Fruit fly (Drosophila melanogaster) whole organism, embryonic: Measurements from ENCODE around the gene lark.
A peak's percentile ranks its signal among the peaks of the same experiment; 100 is the strongest.

Source experiments
- CG10147 ChIP-seq: fragments of 200-800 bp; sonication (Bioruptor generic); optimal IDR thresholded peaks from 2 replicates; lab custom pipeline; 2019; ENCODE audit warnings: missing biosample characterization, mild to moderate bottlenecking, missing genetic modification characterization, moderate library complexity
- CG1024 ChIP-seq: fragments of 200-800 bp; sonication (Bioruptor generic); IDR thresholded peaks from 2 replicates; pipeline ENCODE4 v1.3.6; 2022; ENCODE audit warnings: missing biosample characterization, missing genetic modification characterization
- CG10267 ChIP-seq: fragments of 200-800 bp; sonication (Bioruptor generic); optimal IDR thresholded peaks from 2 replicates; lab custom pipeline; 2018; ENCODE audit warnings: missing biosample characterization, mild to moderate bottlenecking, missing genetic modification characterization, moderate library complexity
- CG10462 ChIP-seq: fragments of 200-800 bp; sonication (Bioruptor generic); optimal IDR thresholded peaks from 2 replicates; lab custom pipeline; 2016; ENCODE audit warnings: missing biosample characterization, missing genetic modification characterization
- CG10959 ChIP-seq: fragments of 200-800 bp; sonication (Bioruptor generic); IDR thresholded peaks from 2 replicates; pipeline ENCODE4 v1.3.6; 2022; ENCODE audit warnings: missing biosample characterization, missing genetic modification characterization
- CG1529 ChIP-seq: fragments of 200-800 bp; sonication (Bioruptor generic); optimal IDR thresholded peaks from 3 replicates; lab custom pipeline; 2018; ENCODE audit warnings: missing biosample characterization, missing genetic modification characterization
- CG15514 ChIP-seq: fragments of 200-800 bp; sonication (Bioruptor generic); optimal IDR thresholded peaks from 3 replicates; lab custom pipeline; 2017; ENCODE audit warnings: missing biosample characterization, missing genetic modification characterization, mild to moderate bottlenecking, moderate library complexity, missing genetic modification reagents
- CG1602 ChIP-seq: fragments of 200-800 bp; sonication (Bioruptor generic); optimal IDR thresholded peaks from 3 replicates; lab custom pipeline; 2016; ENCODE audit warnings: missing biosample characterization, missing genetic modification characterization
- CG1647 ChIP-seq: fragments of 200-800 bp; sonication (Bioruptor generic); optimal IDR thresholded peaks from 3 replicates; lab custom pipeline; 2016; ENCODE audit warnings: missing biosample characterization, missing genetic modification characterization
- CG16779 ChIP-seq: fragments of 200-800 bp; sonication (Bioruptor generic); IDR thresholded peaks from 2 replicates; pipeline ENCODE4 v1.3.6; 2022; ENCODE audit warnings: missing biosample characterization, missing genetic modification characterization
- CG16813 ChIP-seq: fragments of 200-800 bp; sonication (Bioruptor generic); IDR thresholded peaks from 3 replicates; pipeline ENCODE4 v1.3.6; 2022; ENCODE audit warnings: missing biosample characterization, missing genetic modification characterization; ENCODE audit not compliant: partially characterized antibody
- CG2120 ChIP-seq: fragments of 200-800 bp; sonication (Bioruptor generic); optimal IDR thresholded peaks from 3 replicates; lab custom pipeline; 2016; ENCODE audit warnings: missing biosample characterization, missing genetic modification characterization
- CG30431 ChIP-seq: fragments of 200-800 bp; sonication (Bioruptor generic); optimal IDR thresholded peaks from 2 replicates; lab custom pipeline; 2017; ENCODE audit warnings: missing biosample characterization, missing genetic modification characterization
- CG4328 ChIP-seq: fragments of 200-800 bp; sonication (Bioruptor generic); optimal IDR thresholded peaks from 3 replicates; lab custom pipeline; 2017; ENCODE audit warnings: missing biosample characterization, missing genetic modification reagents, missing genetic modification characterization
- CG4707 ChIP-seq: fragments of 200-800 bp; sonication (Bioruptor generic); optimal IDR thresholded peaks from 2 replicates; lab custom pipeline; 2018; ENCODE audit warnings: missing biosample characterization, mild to moderate bottlenecking, missing genetic modification characterization, moderate library complexity
- CG4730 ChIP-seq: fragments of 200-800 bp; sonication (Bioruptor generic); IDR thresholded peaks from 2 replicates; pipeline ENCODE4 v1.3.6; 2022; ENCODE audit warnings: missing biosample characterization, missing genetic modification characterization
- CG7556 ChIP-seq: fragments of 200-800 bp; sonication (Bioruptor generic); optimal IDR thresholded peaks from 2 replicates; lab custom pipeline; 2017; ENCODE audit warnings: missing biosample characterization, mild to moderate bottlenecking, missing genetic modification characterization
- CG7839 ChIP-seq: fragments of 200-800 bp; sonication (Bioruptor generic); optimal IDR thresholded peaks from 3 replicates; lab custom pipeline; 2018; ENCODE audit warnings: missing biosample characterization, mild to moderate bottlenecking, missing genetic modification characterization, moderate library complexity
- CG8281 ChIP-seq: fragments of 200-800 bp; sonication (Bioruptor generic); optimal IDR thresholded peaks from 2 replicates; lab custom pipeline; 2018; ENCODE audit warnings: missing biosample characterization, mild to moderate bottlenecking, missing genetic modification characterization, moderate library complexity
- CG9817 ChIP-seq: fragments of 200-800 bp; sonication (Bioruptor generic); optimal IDR thresholded peaks from 2 replicates; lab custom pipeline; 2018; ENCODE audit warnings: missing biosample characterization, mild to moderate bottlenecking, missing genetic modification characterization, moderate library complexity
- Dfd ChIP-seq, 2 experiments: fragments of >200 bp; optimal IDR thresholded peaks; 2 replicates each; lab custom pipeline; 2017; ENCODE audit warnings: missing biosample characterization in 2 of 2, missing genetic modification characterization in 2 of 2
- Dref ChIP-seq: fragments of 200-800 bp; sonication (Bioruptor generic); IDR thresholded peaks from 2 replicates; pipeline ENCODE4 v1.3.6; 2022; ENCODE audit warnings: missing biosample characterization, missing genetic modification characterization
- Drgx ChIP-seq: fragments of 200-800 bp; sonication (Bioruptor generic); IDR thresholded peaks from 2 replicates; pipeline ENCODE4 v1.3.6; 2022; ENCODE audit warnings: missing biosample characterization, missing genetic modification characterization
- Gug ChIP-seq: fragments of 200-800 bp; sonication (Bioruptor generic); IDR thresholded peaks from 4 replicates; pipeline ENCODE4 v1.3.6; 2022; ENCODE audit warnings: missing biosample characterization, missing genetic modification characterization
- HHEX ChIP-seq: fragments of 200-800 bp; sonication (Bioruptor generic); optimal IDR thresholded peaks from 3 replicates; lab custom pipeline; 2017; ENCODE audit warnings: missing biosample characterization, mild to moderate bottlenecking, missing genetic modification characterization, missing genetic modification reagents
- Hand ChIP-seq: fragments of 200-800 bp; sonication (Bioruptor generic); optimal IDR thresholded peaks from 2 replicates; lab custom pipeline; 2017; ENCODE audit warnings: mild to moderate bottlenecking, missing biosample characterization, missing genetic modification reagents, missing genetic modification characterization
- Hr51 ChIP-seq, 2 experiments: fragments of 200-800 bp; sonication (Bioruptor generic); optimal IDR thresholded peaks; 2 replicates in 1 of 2; 3 replicates in 1 of 2; lab custom pipeline; 2016 to 2018; ENCODE audit warnings: missing biosample characterization in 2 of 2, missing genetic modification characterization in 2 of 2, mild to moderate bottlenecking in 1 of 2, moderate library complexity in 1 of 2
- Jarid2 ChIP-seq: fragments of 200-800 bp; sonication (Bioruptor generic); optimal IDR thresholded peaks from 3 replicates; lab custom pipeline; 2017; ENCODE audit warnings: mild to moderate bottlenecking, missing biosample characterization, missing genetic modification reagents, missing genetic modification characterization
- MBD-R2 ChIP-seq: fragments of 200-800 bp; sonication (Bioruptor generic); IDR thresholded peaks from 2 replicates; pipeline ENCODE4 v1.3.6; 2022; ENCODE audit warnings: missing biosample characterization, missing genetic modification characterization
- Med ChIP-seq: fragments of 200-800 bp; sonication (Bioruptor generic); peaks from one replicate; lab custom pipeline; 2016; ENCODE audit warnings: missing biosample characterization, missing genetic modification characterization, mild to moderate bottlenecking, inconsistent platforms, moderate library complexity
- Optix ChIP-seq: fragments of 200-800 bp; sonication (Bioruptor generic); IDR thresholded peaks from 3 replicates; pipeline ENCODE4 v1.3.6; 2022; ENCODE audit warnings: missing biosample characterization, missing genetic modification characterization
- Sin3A ChIP-seq: fragments of >200 bp; optimal IDR thresholded peaks from 2 replicates; lab custom pipeline; 2018
- Sox100B ChIP-seq: fragments of 200-800 bp; sonication (Bioruptor generic); optimal IDR thresholded peaks from 3 replicates; lab custom pipeline; 2018; ENCODE audit warnings: missing biosample characterization, mild to moderate bottlenecking, missing genetic modification characterization
- Usf ChIP-seq: fragments of 200-800 bp; sonication (Bioruptor generic); optimal IDR thresholded peaks from 2 replicates; lab custom pipeline; 2017; ENCODE audit warnings: missing genotype, missing biosample characterization, missing genetic modification characterization
- ab ChIP-seq: fragments of 200-800 bp; sonication (Bioruptor generic); optimal IDR thresholded peaks from 2 replicates; lab custom pipeline; 2016; ENCODE audit warnings: missing biosample characterization, missing genetic modification characterization
- amos ChIP-seq: fragments of 200-800 bp; sonication (Bioruptor generic); IDR thresholded peaks from 2 replicates; pipeline ENCODE4 v1.3.6; 2022; ENCODE audit warnings: missing biosample characterization, missing genetic modification characterization; ENCODE audit not compliant: partially characterized antibody
- bcd ChIP-seq: fragments of 200-800 bp; sonication (Bioruptor generic); optimal IDR thresholded peaks from 2 replicates; lab custom pipeline; 2017; ENCODE audit warnings: missing biosample characterization, mild to moderate bottlenecking, missing genetic modification characterization
- bigmax ChIP-seq: fragments of 200-800 bp; sonication (Bioruptor generic); optimal IDR thresholded peaks from 2 replicates; lab custom pipeline; 2018; ENCODE audit warnings: missing biosample characterization, mild to moderate bottlenecking, missing genetic modification characterization
- chm ChIP-seq: fragments of 200-800 bp; sonication (Bioruptor generic); IDR thresholded peaks from 2 replicates; pipeline ENCODE4 v1.3.6; 2022; ENCODE audit warnings: missing biosample characterization, missing genetic modification characterization
- danr ChIP-seq: fragments of 200-800 bp; sonication (Bioruptor generic); IDR thresholded peaks from 2 replicates; pipeline ENCODE4 v1.3.6; 2022; ENCODE audit warnings: missing biosample characterization, missing genetic modification characterization
- disco-r ChIP-seq: fragments of 200-800 bp; sonication (Bioruptor generic); optimal IDR thresholded peaks from 2 replicates; lab custom pipeline; 2016; ENCODE audit warnings: missing biosample characterization, missing genetic modification characterization
- dysf ChIP-seq: fragments of 200-800 bp; sonication (Bioruptor generic); IDR thresholded peaks from 3 replicates; pipeline ENCODE4 v1.3.6; 2022; ENCODE audit warnings: missing biosample characterization, missing genetic modification characterization
- eyg ChIP-seq: fragments of 200-800 bp; sonication (Bioruptor generic); optimal IDR thresholded peaks from 3 replicates; lab custom pipeline; 2016; ENCODE audit warnings: missing biosample characterization, missing genetic modification characterization
- fd64A ChIP-seq: fragments of 200-800 bp; sonication (Bioruptor generic); optimal IDR thresholded peaks from 3 replicates; lab custom pipeline; 2018; ENCODE audit warnings: missing biosample characterization, mild to moderate bottlenecking, missing genetic modification characterization
- ken ChIP-seq: fragments of 200-800 bp; sonication (Bioruptor generic); IDR thresholded peaks from 3 replicates; pipeline ENCODE4 v1.3.6; 2022; ENCODE audit warnings: missing biosample characterization, missing genetic modification characterization
- mam ChIP-seq: fragments of 200-800 bp; sonication (Bioruptor generic); optimal IDR thresholded peaks from 3 replicates; lab custom pipeline; 2016; ENCODE audit warnings: missing biosample characterization, missing genetic modification characterization
- nom ChIP-seq: fragments of 200-800 bp; sonication (Bioruptor generic); optimal IDR thresholded peaks from 2 replicates; lab custom pipeline; 2017; ENCODE audit warnings: missing biosample characterization, missing genetic modification characterization, mild to moderate bottlenecking, moderate library complexity, missing genetic modification reagents
- tio ChIP-seq: fragments of 200-800 bp; sonication (Bioruptor generic); optimal IDR thresholded peaks from 2 replicates; lab custom pipeline; 2017; ENCODE audit warnings: missing biosample characterization, missing genetic modification characterization, inconsistent platforms
- trem ChIP-seq: fragments of 200-800 bp; optimal IDR thresholded peaks from 3 replicates; lab custom pipeline; 2019; ENCODE audit warnings: missing biosample characterization, mild to moderate bottlenecking, missing genetic modification characterization, moderate library complexity
- vvl ChIP-seq: fragments of 200-800 bp; sonication (Bioruptor generic); IDR thresholded peaks from 2 replicates; pipeline ENCODE4 v1.3.6; 2022; ENCODE audit warnings: missing biosample characterization, missing genetic modification characterization
- wdn ChIP-seq: fragments of 200-800 bp; sonication (Bioruptor generic); IDR thresholded peaks from 2 replicates; pipeline ENCODE4 v1.3.6; 2022; ENCODE audit warnings: missing biosample characterization, missing genetic modification characterization

lark gene

dm6 chr3L:7344965-7345427, 5.9 kb downstream of the lark start, which contains the start of gene Cln7 (continued):
- TF ChIP-seq Dref (GFP tag; lab: Robert Waterston, UW), result peak; percentile 19; the same call in 1 of the 2 replicates
- TF ChIP-seq CG2120, result peak; percentile 2
- TF ChIP-seq wdn (GFP tag; lab: Robert Waterston, UW), result no peak
- no peak for TF ChIP-seq HHEX (GFP tag; lab: Kevin White, UChicago)
- no peak for TF ChIP-seq CG9817 (tag; lab: Kevin White, UChicago)
- peak; percentile 25 for TF ChIP-seq CG7839 (tag; lab: Kevin White, UChicago)
- TF ChIP-seq mam (GFP tag; lab: Kevin White, UChicago), result no peak
- no peak for TF ChIP-seq CG7556 (GFP tag; lab: Kevin White, UChicago)
- peak; percentile 39 for TF ChIP-seq CG10267 (tag; lab: Kevin White, UChicago)
- TF ChIP-seq CG10959, result no peak
- TF ChIP-seq CG15514 (GFP tag; lab: Kevin White, UChicago), result peak; percentile 51
- peak; percentile 59 for TF ChIP-seq CG4707
- no peak for TF ChIP-seq MBD-R2 (GFP tag; lab: Robert Waterston, UW)
- no peak for TF ChIP-seq eyg (GFP tag; lab: Kevin White, UChicago)
- no peak for TF ChIP-seq Gug (GFP tag; lab: Robert Waterston, UW)
- no peak for TF ChIP-seq CG1647 (GFP tag; lab: Kevin White, UChicago)
- no peak for TF ChIP-seq CG10462 (GFP tag; lab: Kevin White, UChicago)
- no peak for TF ChIP-seq danr
- peak; percentile 61; the same call in 1 of the 2 replicates for TF ChIP-seq vvl (GFP tag; lab: Robert Waterston, UW)
- TF ChIP-seq ken (GFP tag; lab: Robert Waterston, UW), result no peak; the same call in 2 of the 3 replicates
- TF ChIP-seq Dfd (GFP tag; optimal IDR thresholded peaks at IDR 0.05; lab: Kevin White, UChicago), result no peak
- TF ChIP-seq bcd (GFP tag; lab: Kevin White, UChicago), result no peak
- TF ChIP-seq CG1024 (GFP tag; lab: Robert Waterston, UW), result no peak
- TF ChIP-seq CG1529 (GFP tag; lab: Kevin White, UChicago), result no peak
- TF ChIP-seq Sox100B (GFP tag; lab: Kevin White, UChicago), result no peak
- TF ChIP-seq Drgx (GFP tag; lab: Robert Waterston, UW), result peak; percentile 42; the same call in 1 of the 2 replicates
- 0 out of 2 replicates have a peak, but pooled peaks have one; percentile 26 for TF ChIP-seq CG16779 (GFP tag; lab: Robert Waterston, UW)
- TF ChIP-seq CG16813 (GFP tag; lab: Robert Waterston, UW), result no peak
- TF ChIP-seq Hr51 (GFP tag; optimal IDR thresholded peaks at IDR 0.05; lab: Kevin White, UChicago), result no peak
- TF ChIP-seq Hand (GFP tag; lab: Kevin White, UChicago), result peak; percentile 62
- TF ChIP-seq fd64A (GFP tag; lab: Kevin White, UChicago), result peak; percentile 29
- no peak for TF ChIP-seq Usf (GFP tag; lab: Kevin White, UChicago)
- peak; percentile 79 for TF ChIP-seq chm (GFP tag; lab: Robert Waterston, UW)
- no peak for TF ChIP-seq ab (GFP tag; lab: Kevin White, UChicago)
- TF ChIP-seq nom (GFP tag; lab: Kevin White, UChicago), result peak; percentile 88
- no peak for TF ChIP-seq CG4328 (GFP tag; lab: Kevin White, UChicago)
- TF ChIP-seq CG10147 (GFP tag; lab: Kevin White, UChicago), result peak; percentile 42
- TF ChIP-seq CG4730, result no peak
- peak; percentile 44; the same call in 1 of the 2 replicates for TF ChIP-seq amos (GFP tag; lab: Robert Waterston, UW)
- peak; percentile 31 for TF ChIP-seq trem (tag; lab: Kevin White, UChicago)
- TF ChIP-seq Med (GFP tag; lab: Kevin White, UChicago), result peak; percentile 92
- TF ChIP-seq disco-r (GFP tag; lab: Kevin White, UChicago), result no peak
- TF ChIP-seq CG8281 (tag; lab: Kevin White, UChicago), result no peak
- TF ChIP-seq dysf (GFP tag; lab: Robert Waterston, UW), result no peak; the same call in 2 of the 3 replicates
- TF ChIP-seq Sin3A (lab: Kevin White, UChicago), result no peak
- TF ChIP-seq Jarid2, result peak; percentile 92
- TF ChIP-seq tio (GFP tag; lab: Kevin White, UChicago), result no peak
- peak; percentile 59 for TF ChIP-seq bigmax (GFP tag; lab: Kevin White, UChicago)
- no peak for TF ChIP-seq CG30431
- TF ChIP-seq Optix (GFP tag; lab: Robert Waterston, UW), result peak; percentile 38; the same call in 1 of the 3 replicates
- no peak for TF ChIP-seq CG1602 (GFP tag; lab: Kevin White, UChicago)
